Fruit fly (Drosophila melanogaster) whole organism, embryonic: Measurements from ENCODE around the gene lark.
A peak's percentile ranks its signal among the peaks of the same experiment; 100 is the strongest.

Source experiments
- BtbVII ChIP-seq: fragments of 200-800 bp; sonication (Bioruptor generic); optimal IDR thresholded peaks from 3 replicates; lab custom pipeline; 2017; ENCODE audit warnings: missing biosample characterization, mild to moderate bottlenecking, missing genetic modification characterization
- CG11723 ChIP-seq: fragments of 200-800 bp; sonication (Bioruptor generic); optimal IDR thresholded peaks from 2 replicates; lab custom pipeline; 2017; ENCODE audit warnings: missing biosample characterization, mild to moderate bottlenecking, missing genetic modification characterization
- CG12236 ChIP-seq: fragments of 200-800 bp; sonication (Bioruptor generic); optimal IDR thresholded peaks from 2 replicates; lab custom pipeline; 2016; ENCODE audit warnings: missing biosample characterization, missing genetic modification characterization
- CG14441 ChIP-seq: fragments of 200-800 bp; sonication (Bioruptor generic); IDR thresholded peaks from 2 replicates; pipeline ENCODE4 v1.3.6; 2022; ENCODE audit warnings: missing biosample characterization, missing genetic modification characterization
- CG15011 ChIP-seq: fragments of 200-800 bp; sonication (Bioruptor generic); optimal IDR thresholded peaks from 3 replicates; lab custom pipeline; 2018; ENCODE audit warnings: missing biosample characterization, mild to moderate bottlenecking, missing genetic modification characterization
- CG15696 ChIP-seq: fragments of 200-800 bp; sonication (Bioruptor generic); optimal IDR thresholded peaks from 2 replicates; lab custom pipeline; 2019; ENCODE audit warnings: missing biosample characterization, mild to moderate bottlenecking, missing genetic modification characterization, moderate library complexity
- CG17328 ChIP-seq: fragments of 200-800 bp; sonication (Bioruptor generic); IDR thresholded peaks from 2 replicates; pipeline ENCODE4 v1.3.6; 2022; ENCODE audit warnings: missing biosample characterization, missing genetic modification characterization
- CG17568 ChIP-seq: fragments of 200-800 bp; sonication (Bioruptor generic); optimal IDR thresholded peaks from 2 replicates; lab custom pipeline; 2018; ENCODE audit warnings: missing biosample characterization, mild to moderate bottlenecking, missing genetic modification characterization, moderate library complexity
- CG17829 ChIP-seq: fragments of 200-800 bp; optimal IDR thresholded peaks from 2 replicates; lab custom pipeline; 2019; ENCODE audit warnings: missing biosample characterization, mild to moderate bottlenecking, missing genetic modification characterization, moderate library complexity
- CG18011 ChIP-seq: fragments of 200-800 bp; sonication (Bioruptor generic); optimal IDR thresholded peaks from 2 replicates; lab custom pipeline; 2017; ENCODE audit warnings: missing biosample characterization, missing genetic modification characterization, mild to moderate bottlenecking, moderate library complexity, missing genotype
- CG18262 ChIP-seq: fragments of 200-800 bp; optimal IDR thresholded peaks from 3 replicates; lab custom pipeline; 2019; ENCODE audit warnings: missing biosample characterization, mild to moderate bottlenecking, missing genetic modification characterization, moderate library complexity
- CG2129 ChIP-seq: fragments of 200-800 bp; sonication (Bioruptor generic); IDR thresholded peaks from 2 replicates; pipeline ENCODE4 v1.3.6; 2022; ENCODE audit warnings: missing biosample characterization, missing genetic modification characterization; ENCODE audit not compliant: partially characterized antibody
- CG31388 ChIP-seq: fragments of 200-800 bp; sonication (Bioruptor generic); optimal IDR thresholded peaks from 2 replicates; lab custom pipeline; 2016; ENCODE audit warnings: missing biosample characterization, missing genetic modification characterization
- CG32767 ChIP-seq: fragments of 200-800 bp; sonication (Bioruptor generic); IDR thresholded peaks from 2 replicates; pipeline ENCODE4 v1.3.6; 2022; ENCODE audit warnings: missing biosample characterization, missing genetic modification characterization
- CG4282 ChIP-seq: fragments of 200-800 bp; sonication (Bioruptor generic); optimal IDR thresholded peaks from 2 replicates; lab custom pipeline; 2016; ENCODE audit warnings: missing biosample characterization, missing genetic modification characterization
- CG6765 ChIP-seq: fragments of 200-800 bp; sonication (Bioruptor generic); optimal IDR thresholded peaks from 3 replicates; lab custom pipeline; 2017; ENCODE audit warnings: missing biosample characterization, mild to moderate bottlenecking, missing genetic modification characterization
- CG7357 ChIP-seq: fragments of 200-800 bp; sonication (Bioruptor generic); IDR thresholded peaks from 3 replicates; pipeline ENCODE4 v1.3.6; 2022; ENCODE audit warnings: missing biosample characterization, missing genetic modification characterization
- CG7786 ChIP-seq: fragments of 200-800 bp; sonication (Bioruptor generic); optimal IDR thresholded peaks from 2 replicates; lab custom pipeline; 2016; ENCODE audit warnings: missing biosample characterization, missing genetic modification characterization
- CG8359 ChIP-seq: fragments of 200-800 bp; sonication (Bioruptor generic); optimal IDR thresholded peaks from 2 replicates; lab custom pipeline; 2017; ENCODE audit warnings: missing biosample characterization, mild to moderate bottlenecking, missing genetic modification characterization, borderline replicate concordance
- CG8765 ChIP-seq: fragments of 200-800 bp; sonication (Bioruptor generic); IDR thresholded peaks from 2 replicates; pipeline ENCODE4 v1.3.6; 2022; ENCODE audit warnings: missing biosample characterization, missing genetic modification characterization
- CG8924 ChIP-seq: fragments of 200-800 bp; optimal IDR thresholded peaks from 3 replicates; lab custom pipeline; 2019; ENCODE audit warnings: missing biosample characterization, mild to moderate bottlenecking, missing genetic modification characterization, moderate library complexity
- CHES-1-like ChIP-seq: fragments of 200-800 bp; sonication (Bioruptor generic); optimal IDR thresholded peaks from 2 replicates; lab custom pipeline; 2016; ENCODE audit warnings: missing biosample characterization, missing genetic modification characterization
- CkIIα-i1 ChIP-seq: fragments of 200-800 bp; sonication (Bioruptor generic); IDR thresholded peaks from 2 replicates; pipeline ENCODE4 v1.3.6; 2022; ENCODE audit warnings: missing biosample characterization, missing genetic modification characterization
- Dek ChIP-seq: fragments of 200-800 bp; sonication (Bioruptor generic); optimal IDR thresholded peaks from 3 replicates; lab custom pipeline; 2019; ENCODE audit warnings: missing biosample characterization, mild to moderate bottlenecking, missing genetic modification characterization, moderate library complexity
- Gsc ChIP-seq: fragments of 200-800 bp; sonication (Bioruptor generic); IDR thresholded peaks from 2 replicates; pipeline ENCODE4 v1.3.6; 2022; ENCODE audit warnings: missing biosample characterization, missing genetic modification characterization
- H2.0 ChIP-seq: fragments of 200-800 bp; sonication (Bioruptor generic); IDR thresholded peaks from 2 replicates; pipeline ENCODE4 v1.3.6; 2022; ENCODE audit warnings: missing biosample characterization, missing genetic modification characterization
- MESR4 ChIP-seq: fragments of 200-800 bp; sonication (Bioruptor generic); optimal IDR thresholded peaks from 2 replicates; lab custom pipeline; 2018; ENCODE audit warnings: missing biosample characterization, mild to moderate bottlenecking, missing genetic modification characterization, moderate library complexity
- MTF-1 ChIP-seq: fragments of 200-800 bp; sonication (Bioruptor generic); optimal IDR thresholded peaks from 2 replicates; lab custom pipeline; 2018; ENCODE audit warnings: missing biosample characterization, mild to moderate bottlenecking, missing genetic modification characterization, borderline replicate concordance
- NC2β ChIP-seq: fragments of 200-800 bp; sonication (Bioruptor generic); optimal IDR thresholded peaks from 2 replicates; lab custom pipeline; 2016; ENCODE audit warnings: missing biosample characterization, missing genetic modification characterization
- Scr ChIP-seq: fragments of 200-800 bp; sonication (Bioruptor generic); IDR thresholded peaks from 2 replicates; pipeline ENCODE4 v1.3.6; 2022; ENCODE audit warnings: missing biosample characterization, missing genetic modification characterization; ENCODE audit not compliant: partially characterized antibody
- Sry-β ChIP-seq: fragments of 200-800 bp; sonication (Bioruptor generic); optimal IDR thresholded peaks from 2 replicates; lab custom pipeline; 2018; ENCODE audit warnings: missing biosample characterization, mild to moderate bottlenecking, missing genetic modification characterization, moderate library complexity
- Ssrp ChIP-seq: fragments of 200-800 bp; sonication (Bioruptor generic); optimal IDR thresholded peaks from 2 replicates; lab custom pipeline; 2018; ENCODE audit warnings: missing biosample characterization, mild to moderate bottlenecking, missing genetic modification characterization, moderate library complexity
- Trl ChIP-seq, 3 experiments: fragments of >200 bp in 2 of 3; fragments of 200-800 bp in 1 of 3; sonication (Bioruptor generic) in 1 of 3; optimal IDR thresholded peaks; 2 replicates in 1 of 3; 3 replicates in 2 of 3; lab custom pipeline; 2016 to 2017; ENCODE audit warnings: missing biosample characterization in 1 of 3, missing genetic modification characterization in 1 of 3
- Vsx1 ChIP-seq: fragments of 200-800 bp; sonication (Bioruptor generic); optimal IDR thresholded peaks from 2 replicates; lab custom pipeline; 2017; ENCODE audit warnings: missing biosample characterization, mild to moderate bottlenecking, missing genetic modification characterization, missing genetic modification reagents
- ac ChIP-seq: fragments of 200-800 bp; sonication (Bioruptor generic); optimal IDR thresholded peaks from 3 replicates; lab custom pipeline; 2017; ENCODE audit warnings: missing biosample characterization, mild to moderate bottlenecking, missing genetic modification characterization
- bab2 ChIP-seq: fragments of 200-800 bp; sonication (Bioruptor generic); optimal IDR thresholded peaks from 2 replicates; lab custom pipeline; 2016; ENCODE audit warnings: missing biosample characterization, missing genetic modification characterization
- btn ChIP-seq: fragments of 200-800 bp; sonication (Bioruptor generic); optimal IDR thresholded peaks from 2 replicates; lab custom pipeline; 2016; ENCODE audit warnings: missing biosample characterization, missing genetic modification characterization
- chinmo ChIP-seq: fragments of 200-800 bp; sonication (Bioruptor generic); IDR thresholded peaks from 4 replicates; pipeline ENCODE4 v1.3.6; 2022; ENCODE audit warnings: missing biosample characterization, missing genetic modification characterization; ENCODE audit not compliant: partially characterized antibody
- emc ChIP-seq: fragments of 200-800 bp; sonication (Bioruptor generic); optimal IDR thresholded peaks from 2 replicates; lab custom pipeline; 2016; ENCODE audit warnings: missing biosample characterization, missing genetic modification characterization
- fru ChIP-seq: fragments of >200 bp; optimal IDR thresholded peaks from 2 replicates; lab custom pipeline; 2017
- fu2 ChIP-seq: fragments of 200-800 bp; sonication (Bioruptor generic); optimal IDR thresholded peaks from 2 replicates; lab custom pipeline; 2016; ENCODE audit warnings: missing biosample characterization, missing genetic modification characterization
- gce ChIP-seq: fragments of 200-800 bp; sonication (Bioruptor generic); IDR thresholded peaks from 3 replicates; pipeline ENCODE4 v1.3.6; 2022; ENCODE audit warnings: missing biosample characterization, missing genetic modification characterization
- grau ChIP-seq: fragments of 200-800 bp; optimal IDR thresholded peaks from 3 replicates; lab custom pipeline; 2019; ENCODE audit warnings: missing biosample characterization, mild to moderate bottlenecking, missing genetic modification characterization, moderate library complexity
- kay ChIP-seq: fragments of 200-800 bp; sonication (Bioruptor generic); optimal IDR thresholded peaks from 2 replicates; lab custom pipeline; 2016; ENCODE audit warnings: missing biosample characterization, missing genetic modification characterization
- knrl ChIP-seq: fragments of 200-800 bp; sonication (Bioruptor generic); IDR thresholded peaks from 3 replicates; pipeline ENCODE4 v1.3.6; 2022; ENCODE audit warnings: missing biosample characterization, missing genetic modification characterization; ENCODE audit not compliant: partially characterized antibody
- pan ChIP-seq, 4 experiments: fragments of >200 bp in 3 of 4; fragments of 200-800 bp in 1 of 4; sonication (Bioruptor generic) in 1 of 4; optimal IDR thresholded peaks in 3 of 4; IDR thresholded peaks in 1 of 4; 2 replicates each; pipeline versions ENCODE4 v1.3.6 to Lab custom; 2017 to 2022; ENCODE audit warnings: missing biosample characterization in 2 of 4, missing genetic modification characterization in 2 of 4, mixed read lengths in 1 of 4
- repo ChIP-seq: fragments of 200-800 bp; sonication (Bioruptor generic); optimal IDR thresholded peaks from 2 replicates; lab custom pipeline; 2016; ENCODE audit warnings: missing biosample characterization, missing genetic modification characterization
- sd ChIP-seq: fragments of 200-800 bp; sonication (Bioruptor generic); optimal IDR thresholded peaks from 3 replicates; lab custom pipeline; 2018; ENCODE audit warnings: missing biosample characterization, mild to moderate bottlenecking, missing genetic modification characterization, moderate library complexity
- unc-4 ChIP-seq: fragments of 200-800 bp; sonication (Bioruptor generic); IDR thresholded peaks from 2 replicates; pipeline ENCODE4 v1.3.6; 2022; ENCODE audit warnings: missing biosample characterization, missing genetic modification characterization; ENCODE audit not compliant: partially characterized antibody

The lark gene

DNA sequence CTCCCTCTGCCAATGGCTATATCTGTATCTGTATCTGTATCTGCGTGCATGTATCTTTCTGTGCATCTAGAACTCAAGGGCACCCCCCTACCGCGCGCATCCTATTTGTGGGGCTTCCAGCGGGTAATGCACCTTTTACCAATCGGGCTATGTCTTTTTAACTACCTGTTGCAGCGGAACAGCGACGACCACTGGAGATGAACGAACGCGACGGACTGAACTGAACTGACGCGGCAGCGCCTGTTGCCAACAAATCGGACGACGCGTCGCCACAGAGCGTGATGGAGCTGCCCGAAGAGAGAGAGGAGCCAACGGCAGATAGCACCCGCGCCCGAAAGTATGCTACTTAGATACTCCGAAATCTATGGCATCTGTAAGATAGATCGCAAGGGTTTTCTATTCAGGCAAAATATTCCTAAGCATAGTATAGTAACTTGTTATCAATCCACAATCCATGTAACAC, 5.9 kb downstream of the lark start, which contains the start of gene Cln7 (continued):
- no peak for TF ChIP-seq Dek (tag; lab: Kevin White, UChicago)
- peak; percentile 8 for TF ChIP-seq ac (GFP tag; lab: Kevin White, UChicago)
- peak; percentile 64 for TF ChIP-seq MTF-1
- peak; percentile 43 for TF ChIP-seq CG17829 (tag; lab: Kevin White, UChicago)
- peak; percentile 38 for TF ChIP-seq CHES-1-like (GFP tag; lab: Kevin White, UChicago)
- TF ChIP-seq CG6765 (GFP tag; lab: Kevin White, UChicago), result peak; percentile 31
- TF ChIP-seq chinmo (GFP tag; lab: Robert Waterston, UW), result peak; percentile 87; the same call in 2 of the 4 replicates
- no peak for TF ChIP-seq CG31388 (GFP tag; lab: Kevin White, UChicago)
- TF ChIP-seq fu2 (GFP tag; lab: Kevin White, UChicago), result no peak
- peak; percentile 20 for TF ChIP-seq repo
- TF ChIP-seq CG7786, result peak; percentile 8
- TF ChIP-seq Ssrp (tag; lab: Kevin White, UChicago), result no peak
- TF ChIP-seq fru (lab: Kevin White, UChicago), result no peak
- no peak for TF ChIP-seq btn (GFP tag; lab: Kevin White, UChicago)
- TF ChIP-seq CG8924 (tag; lab: Kevin White, UChicago), result peak; percentile 63
- TF ChIP-seq knrl, result 0 out of 3 replicates have a peak, but pooled peaks have one; percentile 27
- TF ChIP-seq unc-4, result peak; percentile 44
- TF ChIP-seq CG15011, result no peak
- TF ChIP-seq CG32767 (GFP tag; lab: Robert Waterston, UW), result peak; percentile 74; the same call in 1 of the 2 replicates
- no peak for TF ChIP-seq CkIIα-i1
- TF ChIP-seq NC2β (GFP tag; lab: Kevin White, UChicago), result no peak
- TF ChIP-seq MESR4 (GFP tag; lab: Kevin White, UChicago), result peak; percentile 72
- TF ChIP-seq gce (GFP tag; lab: Robert Waterston, UW), result peak; percentile 66; the same call in 1 of the 3 replicates
- no peak for TF ChIP-seq CG18011 (GFP tag; lab: Kevin White, UChicago)
- no peak for TF ChIP-seq pan (optimal IDR thresholded peaks at IDR 0.05; lab: Kevin White, UChicago)
- TF ChIP-seq pan (GFP tag; optimal IDR thresholded peaks at IDR 0.05 in 1 of 2, IDR thresholded peaks at IDR 0.05 in 1 of 2), result peak in 1 of 2 experiments; percentile 17
- TF ChIP-seq CG8765 (GFP tag; lab: Robert Waterston, UW), result peak; percentile 71; the same call in 1 of the 2 replicates
- TF ChIP-seq CG2129, result no peak
- TF ChIP-seq Scr, result peak; percentile 46
- no peak for TF ChIP-seq emc (GFP tag; lab: Kevin White, UChicago)
- TF ChIP-seq CG14441 (GFP tag; lab: Robert Waterston, UW), result no peak
- TF ChIP-seq BtbVII (GFP tag; lab: Kevin White, UChicago), result peak; percentile 11
- TF ChIP-seq CG7357, result no peak
- TF ChIP-seq Vsx1 (GFP tag; lab: Kevin White, UChicago), result no peak
- no peak for TF ChIP-seq Gsc (GFP tag; lab: Robert Waterston, UW)
- no peak for TF ChIP-seq CG4282 (GFP tag; lab: Kevin White, UChicago)
- TF ChIP-seq kay (GFP tag; lab: Kevin White, UChicago), result peak; percentile 8
- no peak for TF ChIP-seq Sry-β
- TF ChIP-seq bab2 (GFP tag; lab: Kevin White, UChicago), result no peak
- peak; percentile 2 for TF ChIP-seq CG8359 (GFP tag; lab: Kevin White, UChicago)
- no peak for TF ChIP-seq sd
- TF ChIP-seq CG17328 (GFP tag; lab: Robert Waterston, UW), result no peak
- peak; percentile 39 for TF ChIP-seq CG18262
- TF ChIP-seq CG12236 (GFP tag; lab: Kevin White, UChicago), result no peak
- TF ChIP-seq H2.0, result no peak
- no peak for TF ChIP-seq CG15696
- TF ChIP-seq CG17568 (GFP tag; lab: Kevin White, UChicago), result no peak
- peak; percentile 62 to 70 for TF ChIP-seq Trl (optimal IDR thresholded peaks at IDR 0.05; lab: Kevin White, UChicago)
- TF ChIP-seq Trl (GFP tag; optimal IDR thresholded peaks at IDR 0.05; lab: Kevin White, UChicago), result peak; percentile 19
- no peak for TF ChIP-seq CG11723 (GFP tag; lab: Kevin White, UChicago)
- TF ChIP-seq grau (tag; lab: Kevin White, UChicago), result peak; percentile 36
